Fruit fly (Drosophila melanogaster) whole organism, embryonic: Measurements from ENCODE around the gene Arp6.

Source experiments
- B-H2 ChIP-seq: fragments of 200-800 bp; sonication (Bioruptor generic); optimal IDR thresholded peaks from 2 replicates; lab custom pipeline; 2018; ENCODE audit warnings: missing biosample characterization, mild to moderate bottlenecking, missing genetic modification characterization
- CG10462 ChIP-seq: fragments of 200-800 bp; sonication (Bioruptor generic); optimal IDR thresholded peaks from 2 replicates; lab custom pipeline; 2016; ENCODE audit warnings: missing biosample characterization, missing genetic modification characterization
- CG11695 ChIP-seq: fragments of 200-800 bp; sonication (Bioruptor generic); IDR thresholded peaks from 3 replicates; pipeline ENCODE4 v1.3.6; 2022; ENCODE audit warnings: missing biosample characterization, missing genetic modification characterization
- CG1233 ChIP-seq: fragments of 200-800 bp; sonication (Bioruptor generic); optimal IDR thresholded peaks from 4 replicates; lab custom pipeline; 2018; ENCODE audit warnings: missing biosample characterization, mild to moderate bottlenecking, missing genetic modification characterization
- CG12659 ChIP-seq: fragments of 200-800 bp; sonication (Bioruptor generic); optimal IDR thresholded peaks from 3 replicates; lab custom pipeline; 2017; ENCODE audit warnings: mild to moderate bottlenecking, missing biosample characterization, missing genetic modification reagents, missing genetic modification characterization
- CG17359 ChIP-seq: fragments of 200-800 bp; sonication (Bioruptor generic); optimal IDR thresholded peaks from 3 replicates; lab custom pipeline; 2018; ENCODE audit warnings: missing biosample characterization, mild to moderate bottlenecking, missing genetic modification characterization, moderate library complexity
- CG18764 ChIP-seq: fragments of 200-800 bp; sonication (Bioruptor generic); optimal IDR thresholded peaks from 3 replicates; lab custom pipeline; 2016; ENCODE audit warnings: missing biosample characterization, missing genetic modification characterization
- CG30403 ChIP-seq: fragments of 200-800 bp; sonication (Bioruptor generic); optimal IDR thresholded peaks from 3 replicates; lab custom pipeline; 2016; ENCODE audit warnings: missing biosample characterization, missing genetic modification characterization
- CG3163 ChIP-seq: fragments of 200-800 bp; sonication (Bioruptor generic); optimal IDR thresholded peaks from 3 replicates; lab custom pipeline; 2016; ENCODE audit warnings: missing biosample characterization, missing genetic modification characterization
- CG32772 ChIP-seq: fragments of 200-800 bp; sonication (Bioruptor generic); IDR thresholded peaks from 2 replicates; pipeline ENCODE4 v1.3.6; 2022; ENCODE audit warnings: missing biosample characterization, missing genetic modification characterization
- CG34224 ChIP-seq: fragments of 200-800 bp; sonication (Bioruptor generic); IDR thresholded peaks from 3 replicates; pipeline ENCODE4 v1.3.6; 2022; ENCODE audit warnings: missing biosample characterization, missing genetic modification characterization; ENCODE audit not compliant: partially characterized antibody
- CG34376 ChIP-seq: fragments of 200-800 bp; sonication (Bioruptor generic); optimal IDR thresholded peaks from 2 replicates; lab custom pipeline; 2018; ENCODE audit warnings: missing biosample characterization, mild to moderate bottlenecking, missing genetic modification characterization
- CG4328 ChIP-seq: fragments of 200-800 bp; sonication (Bioruptor generic); optimal IDR thresholded peaks from 3 replicates; lab custom pipeline; 2017; ENCODE audit warnings: missing biosample characterization, missing genetic modification reagents, missing genetic modification characterization
- CG5245 ChIP-seq: fragments of 200-800 bp; sonication (Bioruptor generic); optimal IDR thresholded peaks from 3 replicates; lab custom pipeline; 2016; ENCODE audit warnings: missing biosample characterization, missing genetic modification characterization
- CG6654 ChIP-seq: fragments of 200-800 bp; sonication (Bioruptor generic); optimal IDR thresholded peaks from 2 replicates; lab custom pipeline; 2017; ENCODE audit warnings: missing biosample characterization, mild to moderate bottlenecking, missing genetic modification characterization
- CG8359 ChIP-seq: fragments of 200-800 bp; sonication (Bioruptor generic); optimal IDR thresholded peaks from 2 replicates; lab custom pipeline; 2017; ENCODE audit warnings: missing biosample characterization, mild to moderate bottlenecking, missing genetic modification characterization, borderline replicate concordance
- CG8388 ChIP-seq: fragments of 200-800 bp; sonication (Bioruptor generic); optimal IDR thresholded peaks from 2 replicates; lab custom pipeline; 2019; ENCODE audit warnings: missing biosample characterization, mild to moderate bottlenecking, missing genetic modification characterization, moderate library complexity
- CG9609 ChIP-seq: fragments of 200-800 bp; sonication (Bioruptor generic); optimal IDR thresholded peaks from 3 replicates; lab custom pipeline; 2016; ENCODE audit warnings: missing biosample characterization, missing genetic modification characterization
- CkIIα-i1 ChIP-seq: fragments of 200-800 bp; sonication (Bioruptor generic); IDR thresholded peaks from 2 replicates; pipeline ENCODE4 v1.3.6; 2022; ENCODE audit warnings: missing biosample characterization, missing genetic modification characterization
- D19B ChIP-seq: fragments of 200-800 bp; sonication (Bioruptor generic); optimal IDR thresholded peaks from 2 replicates; lab custom pipeline; 2017; ENCODE audit warnings: missing biosample characterization, mild to moderate bottlenecking, missing genetic modification characterization
- E2f1 ChIP-seq: fragments of 200-800 bp; sonication (Bioruptor generic); IDR thresholded peaks from 2 replicates; pipeline ENCODE4 v1.3.6; 2022; ENCODE audit warnings: missing biosample characterization, missing genetic modification characterization
- ERR ChIP-seq: fragments of 200-800 bp; sonication (Bioruptor generic); optimal IDR thresholded peaks from 2 replicates; lab custom pipeline; 2016; ENCODE audit warnings: missing biosample characterization, missing genetic modification characterization
- Eip74EF ChIP-seq, 2 experiments: fragments of 200-800 bp in 1 of 2; fragments of >200 bp in 1 of 2; sonication (Bioruptor generic) in 1 of 2; optimal IDR thresholded peaks; 2 replicates each; lab custom pipeline; 2017 to 2019; ENCODE audit warnings: missing biosample characterization in 2 of 2, missing genetic modification characterization in 2 of 2, mild to moderate bottlenecking in 1 of 2, moderate library complexity in 1 of 2
- Ets97D ChIP-seq: fragments of 200-800 bp; sonication (Bioruptor generic); optimal IDR thresholded peaks from 3 replicates; lab custom pipeline; 2016; ENCODE audit warnings: missing biosample characterization, missing genetic modification characterization
- Fer3 ChIP-seq: fragments of 200-800 bp; sonication (Bioruptor generic); optimal IDR thresholded peaks from 2 replicates; lab custom pipeline; 2018; ENCODE audit warnings: missing biosample characterization, mild to moderate bottlenecking, missing genetic modification characterization, moderate library complexity
- Gsc ChIP-seq: fragments of 200-800 bp; sonication (Bioruptor generic); IDR thresholded peaks from 2 replicates; pipeline ENCODE4 v1.3.6; 2022; ENCODE audit warnings: missing biosample characterization, missing genetic modification characterization
- HHEX ChIP-seq: fragments of 200-800 bp; sonication (Bioruptor generic); optimal IDR thresholded peaks from 3 replicates; lab custom pipeline; 2017; ENCODE audit warnings: missing biosample characterization, mild to moderate bottlenecking, missing genetic modification characterization, missing genetic modification reagents
- HLHmδ ChIP-seq: fragments of 200-800 bp; sonication (Bioruptor generic); optimal IDR thresholded peaks from 2 replicates; lab custom pipeline; 2018; ENCODE audit warnings: missing biosample characterization, mild to moderate bottlenecking, missing genetic modification characterization, moderate library complexity
- Hey ChIP-seq: fragments of 200-800 bp; sonication (Bioruptor generic); optimal IDR thresholded peaks from 3 replicates; lab custom pipeline; 2018; ENCODE audit warnings: missing biosample characterization, mild to moderate bottlenecking, missing genetic modification characterization
- HmgD ChIP-seq: fragments of 200-800 bp; sonication (Bioruptor generic); optimal IDR thresholded peaks from 3 replicates; lab custom pipeline; 2016; ENCODE audit warnings: missing biosample characterization, missing genetic modification characterization
- Lhr ChIP-seq: fragments of 200-800 bp; sonication (Bioruptor generic); optimal IDR thresholded peaks from 3 replicates; lab custom pipeline; 2017; ENCODE audit warnings: mild to moderate bottlenecking, missing biosample characterization, missing genetic modification reagents, missing genetic modification characterization
- Max ChIP-seq: fragments of 200-800 bp; sonication (Bioruptor generic); optimal IDR thresholded peaks from 2 replicates; lab custom pipeline; 2016; ENCODE audit warnings: missing biosample characterization, mild to moderate bottlenecking, missing genetic modification characterization
- Nf-YC ChIP-seq: fragments of 200-800 bp; optimal IDR thresholded peaks from 3 replicates; lab custom pipeline; 2019; ENCODE audit warnings: missing biosample characterization, mild to moderate bottlenecking, missing genetic modification characterization, moderate library complexity
- cato ChIP-seq: fragments of 200-800 bp; sonication (Bioruptor generic); optimal IDR thresholded peaks from 2 replicates; lab custom pipeline; 2016; ENCODE audit warnings: missing biosample characterization, missing genetic modification characterization, borderline replicate concordance
- chinmo ChIP-seq: fragments of 200-800 bp; sonication (Bioruptor generic); IDR thresholded peaks from 4 replicates; pipeline ENCODE4 v1.3.6; 2022; ENCODE audit warnings: missing biosample characterization, missing genetic modification characterization; ENCODE audit not compliant: partially characterized antibody
- chm ChIP-seq: fragments of 200-800 bp; sonication (Bioruptor generic); IDR thresholded peaks from 2 replicates; pipeline ENCODE4 v1.3.6; 2022; ENCODE audit warnings: missing biosample characterization, missing genetic modification characterization
- danr ChIP-seq: fragments of 200-800 bp; sonication (Bioruptor generic); IDR thresholded peaks from 2 replicates; pipeline ENCODE4 v1.3.6; 2022; ENCODE audit warnings: missing biosample characterization, missing genetic modification characterization
- dm ChIP-seq: fragments of 200-800 bp; sonication (Bioruptor generic); optimal IDR thresholded peaks from 3 replicates; lab custom pipeline; 2016; ENCODE audit warnings: missing biosample characterization, missing genetic modification characterization
- gro ChIP-seq: fragments of 200-800 bp; sonication (Bioruptor generic); optimal IDR thresholded peaks from 2 replicates; lab custom pipeline; 2016; ENCODE audit warnings: missing biosample characterization, missing genetic modification characterization
- hth ChIP-seq: fragments of >200 bp; optimal IDR thresholded peaks from 2 replicates; lab custom pipeline; 2017; ENCODE audit warnings: inconsistent platforms
- ind ChIP-seq: fragments of 200-800 bp; sonication (Bioruptor generic); optimal IDR thresholded peaks from 3 replicates; lab custom pipeline; 2016; ENCODE audit warnings: missing biosample characterization, missing genetic modification characterization
- jumu ChIP-seq: fragments of 200-800 bp; sonication (Bioruptor generic); optimal IDR thresholded peaks from 3 replicates; lab custom pipeline; 2016; ENCODE audit warnings: missing biosample characterization, missing genetic modification characterization
- klu ChIP-seq: fragments of 200-800 bp; sonication (Bioruptor generic); IDR thresholded peaks from 2 replicates; pipeline ENCODE4 v1.3.6; 2022; ENCODE audit warnings: missing biosample characterization, missing genetic modification characterization
- maf-S ChIP-seq: fragments of 200-800 bp; sonication (Bioruptor generic); optimal IDR thresholded peaks from 2 replicates; lab custom pipeline; 2016; ENCODE audit warnings: missing biosample characterization, missing genetic modification characterization
- mirr ChIP-seq: fragments of 200-800 bp; sonication (Bioruptor generic); optimal IDR thresholded peaks from 3 replicates; lab custom pipeline; 2018; ENCODE audit warnings: missing biosample characterization, mild to moderate bottlenecking, missing genetic modification characterization
- sens ChIP-seq: fragments of 200-800 bp; sonication (Bioruptor generic); peaks from one replicate; lab custom pipeline; 2016; ENCODE audit warnings: missing biosample characterization, missing genetic modification characterization
- ssp ChIP-seq: fragments of 200-800 bp; sonication (Bioruptor generic); IDR thresholded peaks from 2 replicates; pipeline ENCODE4 v1.3.6; 2022; ENCODE audit warnings: missing biosample characterization, missing genetic modification characterization
- tna ChIP-seq: fragments of 200-800 bp; sonication (Bioruptor generic); IDR thresholded peaks from 2 replicates; pipeline ENCODE4 v1.3.6; 2022; ENCODE audit warnings: missing biosample characterization, missing genetic modification characterization; ENCODE audit not compliant: partially characterized antibody
- zen2 ChIP-seq: fragments of 200-800 bp; sonication (Bioruptor generic); IDR thresholded peaks from 3 replicates; pipeline ENCODE4 v1.3.6; 2022; ENCODE audit warnings: missing biosample characterization, missing genetic modification characterization; ENCODE audit not compliant: partially characterized antibody
- zfh2 ChIP-seq: fragments of 200-800 bp; sonication (Bioruptor generic); optimal IDR thresholded peaks from 2 replicates; lab custom pipeline; 2016; ENCODE audit warnings: missing biosample characterization, missing genetic modification characterization

Gene Arp6

DNA sequence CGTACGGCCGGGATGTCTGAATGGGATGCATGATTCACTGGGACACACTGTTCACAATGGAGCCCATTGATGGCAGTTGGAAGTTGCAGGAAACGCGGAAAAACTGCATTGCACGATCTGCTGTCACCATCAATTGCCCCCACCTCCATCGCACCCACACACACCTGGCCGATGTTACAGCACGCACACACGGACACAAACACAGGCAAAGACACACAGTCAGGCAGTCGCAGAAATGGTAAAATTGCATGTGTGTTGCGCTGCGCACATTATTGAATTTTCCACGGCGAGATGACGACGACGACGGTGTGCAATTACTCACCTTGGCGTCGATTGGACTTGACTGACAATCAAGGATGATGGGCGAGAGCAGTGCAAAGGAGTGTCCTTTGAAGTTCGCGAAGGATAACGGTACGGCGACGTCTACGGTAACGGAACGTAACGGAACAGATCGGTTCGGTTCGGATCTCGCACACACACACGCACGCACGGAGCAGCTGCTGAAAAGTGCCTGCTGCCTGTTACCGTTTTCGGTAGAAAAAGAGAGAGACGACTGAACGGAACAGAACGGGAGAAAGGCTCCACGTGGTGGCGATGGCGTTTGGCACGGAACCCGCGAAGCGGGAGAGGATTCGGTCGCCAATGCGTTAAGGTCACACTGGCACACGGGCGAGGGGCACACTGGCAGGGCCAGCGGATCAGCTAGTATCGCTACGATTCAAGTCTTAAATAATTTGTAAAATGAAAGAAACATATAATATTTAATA lies 26.8 kb downstream of the Arp6 start, which contains the start of the genes CG9281 and CG15601 (continued):
- TF ChIP-seq CG10462 (GFP tag; lab: Kevin White, UChicago) (no peak), ssp (GFP tag; lab: Robert Waterston, UW) (no peak), zen2 (GFP tag; lab: Robert Waterston, UW) (no peak), gro (GFP tag; lab: Kevin White, UChicago) (no peak), CG32772 (no peak), CG9609 (GFP tag; lab: Kevin White, UChicago) (no peak), HHEX (GFP tag; lab: Kevin White, UChicago) (no peak), CG17359 (tag; lab: Kevin White, UChicago) (no peak), CG8359 (GFP tag; lab: Kevin White, UChicago) (no peak), danr (no peak), CG18764 (GFP tag; lab: Kevin White, UChicago) (no peak), HmgD (GFP tag; lab: Kevin White, UChicago) (no peak), cato (no peak), D19B (GFP tag; lab: Kevin White, UChicago) (no peak), chm (peak; percentile 35), CkIIα-i1 (GFP tag; lab: Robert Waterston, UW) (no peak), sens (GFP tag; lab: Kevin White, UChicago) (no peak), zfh2 (GFP tag; lab: Kevin White, UChicago) (no peak), Ets97D (GFP tag; lab: Kevin White, UChicago) (peak; percentile 22), CG34376 (peak; percentile 52), CG3163 (GFP tag; lab: Kevin White, UChicago) (no peak), ind (GFP tag; lab: Kevin White, UChicago) (no peak), Fer3 (tag; lab: Kevin White, UChicago) (no peak), CG34224 (GFP tag; lab: Robert Waterston, UW) (no peak), maf-S (no peak), chinmo (GFP tag; lab: Robert Waterston, UW) (no peak), Lhr (GFP tag; lab: Kevin White, UChicago) (peak; percentile 54), Gsc (GFP tag; lab: Robert Waterston, UW) (no peak), HLHmδ (GFP tag; lab: Kevin White, UChicago) (peak; percentile 64), CG30403 (GFP tag; lab: Kevin White, UChicago) (no peak), CG5245 (no peak), CG1233 (GFP tag; lab: Kevin White, UChicago) (no peak), tna (GFP tag; lab: Robert Waterston, UW) (no peak), klu (GFP tag; lab: Robert Waterston, UW) (no peak), hth (lab: Kevin White, UChicago) (no peak), CG6654 (GFP tag; lab: Kevin White, UChicago) (no peak), E2f1 (GFP tag; lab: Robert Waterston, UW) (peak; percentile 43; the same call in 1 of the 2 replicates), B-H2 (GFP tag; lab: Kevin White, UChicago) (no peak), Hey (no peak), dm (GFP tag; lab: Kevin White, UChicago) (peak; percentile 96), Nf-YC (tag; lab: Kevin White, UChicago) (peak; percentile 24), Max (GFP tag; lab: Kevin White, UChicago) (peak; percentile 87), CG12659 (GFP tag; lab: Kevin White, UChicago) (peak; percentile 54), CG8388 (GFP tag; lab: Kevin White, UChicago) (no peak), CG4328 (GFP tag; lab: Kevin White, UChicago) (peak; percentile 13), CG11695 (no peak), mirr (GFP tag; lab: Kevin White, UChicago) (peak; percentile 2), Eip74EF (GFP tag; optimal IDR thresholded peaks at IDR 0.05; lab: Kevin White, UChicago) (no peak), jumu (GFP tag; lab: Kevin White, UChicago) (no peak), ERR (GFP tag; lab: Kevin White, UChicago) (no peak)
